Worm (Caenorhabditis elegans): ENCODE measurements around the gene vab-19.

The vab-19 gene

DNA sequence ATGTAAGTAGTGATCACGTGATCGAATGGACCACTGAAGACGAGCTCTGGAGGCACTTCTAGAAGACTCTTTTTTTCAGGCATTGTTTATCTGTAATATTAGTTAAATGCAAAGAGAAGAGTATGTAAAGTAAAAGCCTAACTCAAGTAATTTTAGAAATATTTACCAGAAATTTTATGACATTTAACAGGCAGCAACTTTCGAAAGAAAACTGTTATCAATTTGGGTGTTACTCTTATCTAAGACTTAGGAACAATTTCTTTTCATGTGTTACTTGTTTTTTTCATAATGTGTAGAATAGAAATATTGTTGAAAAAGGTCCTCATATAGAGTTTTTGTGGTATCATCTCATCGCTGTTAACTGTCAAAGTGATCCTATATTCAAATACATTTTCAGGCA, 25.2 kb upstream of the vab-19 start, which contains the start of the genes F42G2.5 and F42G2.7:
Gene F42G2.5 (minus strand): TSS at position 101 of the 400 bp plus-strand sequence.
Gene F42G2.7 (plus strand): TSS at position 270 of the 400 bp plus-strand sequence.
- TF ChIP-seq tab-1 (GFP tag; IDR thresholded peaks at IDR 0.05) = no peak
- no peak for TF ChIP-seq ref-1 (GFP tag; conservative IDR thresholded peaks at IDR 0.05)
- TF ChIP-seq T22C8.4 (GFP tag; IDR thresholded peaks at IDR 0.05) = no peak
- TF ChIP-seq flt-1 (GFP tag; IDR thresholded peaks at IDR 0.05) = no peak
- no peak for TF ChIP-seq klf-2 (GFP tag; conservative IDR thresholded peaks at IDR 0.05)
- TF ChIP-seq cog-1 (tag; optimal IDR thresholded peaks at IDR 0.05) = no peak
- no peak for TF ChIP-seq med-1 (GFP tag; optimal IDR thresholded peaks at IDR 0.05; ENCODE audit: insufficient read depth)
- no peak for TF ChIP-seq ztf-23 (GFP tag; IDR thresholded peaks at IDR 0.05)
- no peak for TF ChIP-seq ztf-29 (GFP tag; IDR thresholded peaks at IDR 0.05)

ce11 chrII:2418836-2419235, 24.2 kb upstream of the vab-19 start, which contains the start of gene fbxc-20:
Gene fbxc-20, plus strand, starts transcription at chrII:2419136.
- no peak for TF ChIP-seq T22C8.4 (GFP tag; IDR thresholded peaks at IDR 0.05)
- TF ChIP-seq cog-1 (tag; optimal IDR thresholded peaks at IDR 0.05) = no peak
- TF ChIP-seq ztf-29 (GFP tag; IDR thresholded peaks at IDR 0.05) = no peak
- TF ChIP-seq ref-1 (GFP tag; conservative IDR thresholded peaks at IDR 0.05) = no peak
- TF ChIP-seq flt-1 (GFP tag; IDR thresholded peaks at IDR 0.05) = no peak
- no peak for TF ChIP-seq tab-1 (GFP tag; IDR thresholded peaks at IDR 0.05)
- no peak for TF ChIP-seq klf-2 (GFP tag; conservative IDR thresholded peaks at IDR 0.05)
- TF ChIP-seq med-1 (GFP tag; optimal IDR thresholded peaks at IDR 0.05; ENCODE audit: insufficient read depth) = no peak
- TF ChIP-seq ztf-23 (GFP tag; IDR thresholded peaks at IDR 0.05) = no peak

DNA sequence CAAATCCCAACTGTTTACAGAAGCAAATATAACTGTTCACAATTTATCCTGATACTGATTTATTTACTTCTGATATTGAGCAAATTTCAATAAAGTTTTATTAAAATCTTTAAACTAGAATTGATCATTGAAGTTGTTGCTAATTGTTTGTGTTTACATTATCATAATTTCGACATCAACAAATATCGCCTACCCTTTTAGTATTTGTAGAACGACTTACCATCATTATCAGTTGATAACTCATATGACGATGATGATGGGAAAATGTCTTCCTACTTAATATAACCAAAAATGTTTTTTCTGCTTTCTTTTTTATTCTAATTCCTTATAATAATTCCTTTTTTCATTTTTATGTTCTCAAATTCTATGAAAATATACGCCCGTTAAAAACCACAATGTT, 22.4 kb upstream of the vab-19 start:
- no peak for TF ChIP-seq T22C8.4 (GFP tag; IDR thresholded peaks at IDR 0.05)
- no peak for TF ChIP-seq ztf-23 (GFP tag; IDR thresholded peaks at IDR 0.05)
- TF ChIP-seq tab-1 (GFP tag; IDR thresholded peaks at IDR 0.05) = no peak
- no peak for TF ChIP-seq klf-2 (GFP tag; conservative IDR thresholded peaks at IDR 0.05)
- no peak for TF ChIP-seq flt-1 (GFP tag; IDR thresholded peaks at IDR 0.05)
- TF ChIP-seq ref-1 (GFP tag; conservative IDR thresholded peaks at IDR 0.05) = no peak
- TF ChIP-seq ztf-29 (GFP tag; IDR thresholded peaks at IDR 0.05) = no peak
- no peak for TF ChIP-seq cog-1 (tag; optimal IDR thresholded peaks at IDR 0.05)
- no peak for TF ChIP-seq med-1 (GFP tag; optimal IDR thresholded peaks at IDR 0.05; ENCODE audit: insufficient read depth)

ce11 chrII:2421185-2421584, 21.9 kb upstream of the vab-19 start:
- no peak for TF ChIP-seq med-1 (GFP tag; optimal IDR thresholded peaks at IDR 0.05; ENCODE audit: insufficient read depth)
- TF ChIP-seq tab-1 (GFP tag; IDR thresholded peaks at IDR 0.05) = no peak
- no peak for TF ChIP-seq T22C8.4 (GFP tag; IDR thresholded peaks at IDR 0.05)
- no peak for TF ChIP-seq cog-1 (tag; optimal IDR thresholded peaks at IDR 0.05)
- no peak for TF ChIP-seq klf-2 (GFP tag; conservative IDR thresholded peaks at IDR 0.05)
- no peak for TF ChIP-seq ztf-23 (GFP tag; IDR thresholded peaks at IDR 0.05)
- TF ChIP-seq flt-1 (GFP tag; IDR thresholded peaks at IDR 0.05) = no peak
- TF ChIP-seq ztf-29 (GFP tag; IDR thresholded peaks at IDR 0.05) = no peak
- TF ChIP-seq ref-1 (GFP tag; conservative IDR thresholded peaks at IDR 0.05) = no peak

ce11 chrII:2421905-2422304, 21.2 kb upstream of the vab-19 start, which contains the start of gene F42G2.2:
Gene F42G2.2, plus strand, starts transcription at chrII:2422205.
- TF ChIP-seq tab-1 (GFP tag; IDR thresholded peaks at IDR 0.05) (no peak), med-1 (GFP tag; optimal IDR thresholded peaks at IDR 0.05; ENCODE audit: insufficient read depth) (no peak), ref-1 (GFP tag; conservative IDR thresholded peaks at IDR 0.05) (no peak), flt-1 (GFP tag; IDR thresholded peaks at IDR 0.05) (no peak), klf-2 (GFP tag; conservative IDR thresholded peaks at IDR 0.05) (no peak), ztf-23 (GFP tag; IDR thresholded peaks at IDR 0.05) (no peak), ztf-29 (GFP tag; IDR thresholded peaks at IDR 0.05) (no peak), cog-1 (tag; optimal IDR thresholded peaks at IDR 0.05) (no peak), T22C8.4 (GFP tag; IDR thresholded peaks at IDR 0.05) (no peak)

DNA sequence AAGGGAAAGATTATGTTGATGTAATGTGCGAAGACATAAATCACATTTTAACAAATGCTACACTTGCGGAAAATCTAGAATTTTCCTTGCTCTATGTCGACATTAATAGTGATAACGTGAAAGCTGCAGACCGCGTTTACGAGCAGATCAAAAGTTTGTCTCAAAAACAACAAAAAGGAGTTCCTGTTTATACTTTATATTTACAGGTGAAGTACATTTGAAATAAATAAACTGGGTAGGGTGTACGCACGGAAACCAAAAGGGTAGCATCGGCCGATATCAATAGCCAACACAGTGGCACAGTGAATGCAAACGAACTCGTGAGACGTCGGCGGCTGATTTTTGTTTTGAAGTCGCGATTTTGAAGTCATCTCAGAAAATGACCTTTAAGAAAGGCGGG, 20.7 kb upstream of the vab-19 start:
- TF ChIP-seq ref-1 (GFP tag; conservative IDR thresholded peaks at IDR 0.05) (no peak), ztf-29 (GFP tag; IDR thresholded peaks at IDR 0.05) (no peak), klf-2 (GFP tag; conservative IDR thresholded peaks at IDR 0.05) (no peak)

DNA sequence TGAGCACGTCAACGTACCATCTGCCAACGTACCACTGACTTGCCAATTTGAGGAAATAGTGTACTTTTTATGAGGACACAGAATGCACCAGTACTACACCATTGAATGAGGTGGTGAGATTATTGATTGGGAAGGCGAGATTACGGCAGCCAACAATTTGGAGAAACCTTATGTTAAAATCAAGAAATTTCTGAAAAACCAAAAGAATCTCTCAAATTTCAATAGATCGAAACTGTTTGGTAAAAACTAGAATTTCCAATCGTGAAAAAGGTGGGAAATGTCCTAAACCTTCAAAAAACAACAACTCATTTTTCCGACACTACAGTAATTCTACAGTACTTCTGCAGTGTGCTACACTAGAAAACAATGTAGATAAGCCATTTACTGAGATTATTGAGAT, 11.1 kb upstream of the vab-19 start, which contains the start of gene ceh-86:
Gene ceh-86 (minus strand): TSS at position 101 of the 400 bp plus-strand sequence.
- TF ChIP-seq ref-1 (GFP tag; conservative IDR thresholded peaks at IDR 0.05) = no peak
- TF ChIP-seq tab-1 (GFP tag; IDR thresholded peaks at IDR 0.05) = no peak
- TF ChIP-seq med-1 (GFP tag; optimal IDR thresholded peaks at IDR 0.05; ENCODE audit: insufficient read depth) = no peak
- TF ChIP-seq cog-1 (tag; optimal IDR thresholded peaks at IDR 0.05) = no peak

ce11 chrII:2435566-2435965, 7.5 kb upstream of the vab-19 start:
- TF ChIP-seq ztf-23 (GFP tag; IDR thresholded peaks at IDR 0.05) (no peak), klf-2 (GFP tag; conservative IDR thresholded peaks at IDR 0.05) (no peak), T22C8.4 (GFP tag; IDR thresholded peaks at IDR 0.05) (no peak), ztf-29 (GFP tag; IDR thresholded peaks at IDR 0.05) (no peak), ref-1 (GFP tag; conservative IDR thresholded peaks at IDR 0.05) (no peak), cog-1 (tag; optimal IDR thresholded peaks at IDR 0.05) (no peak), flt-1 (GFP tag; IDR thresholded peaks at IDR 0.05) (no peak), med-1 (GFP tag; optimal IDR thresholded peaks at IDR 0.05; ENCODE audit: insufficient read depth) (no peak), tab-1 (GFP tag; IDR thresholded peaks at IDR 0.05) (no peak)

DNA sequence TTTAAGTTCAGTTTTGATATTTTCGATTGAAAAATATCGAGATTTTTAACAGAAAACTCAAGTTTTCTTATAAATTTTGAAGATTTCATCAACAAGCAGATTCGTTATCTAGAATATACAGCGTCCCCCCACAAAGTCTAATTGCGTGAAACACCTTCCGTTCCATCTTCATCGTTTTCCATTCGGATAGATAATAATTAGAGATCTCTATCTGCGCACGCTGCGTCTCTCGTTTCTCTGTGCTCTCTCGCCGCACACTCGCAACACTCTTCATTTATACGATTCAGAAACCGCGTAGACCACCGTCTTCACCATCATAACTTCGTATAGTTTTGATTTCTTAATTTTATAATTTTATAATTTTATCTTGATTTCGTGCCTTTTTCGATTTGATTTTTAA, 6.3 kb upstream of the vab-19 start:
- TF ChIP-seq med-1 (GFP tag; optimal IDR thresholded peaks at IDR 0.05; ENCODE audit: insufficient read depth) = no peak
- no peak for TF ChIP-seq tab-1 (GFP tag; IDR thresholded peaks at IDR 0.05)
- TF ChIP-seq klf-2 (GFP tag; conservative IDR thresholded peaks at IDR 0.05) = no peak
- no peak for TF ChIP-seq flt-1 (GFP tag; IDR thresholded peaks at IDR 0.05)

DNA sequence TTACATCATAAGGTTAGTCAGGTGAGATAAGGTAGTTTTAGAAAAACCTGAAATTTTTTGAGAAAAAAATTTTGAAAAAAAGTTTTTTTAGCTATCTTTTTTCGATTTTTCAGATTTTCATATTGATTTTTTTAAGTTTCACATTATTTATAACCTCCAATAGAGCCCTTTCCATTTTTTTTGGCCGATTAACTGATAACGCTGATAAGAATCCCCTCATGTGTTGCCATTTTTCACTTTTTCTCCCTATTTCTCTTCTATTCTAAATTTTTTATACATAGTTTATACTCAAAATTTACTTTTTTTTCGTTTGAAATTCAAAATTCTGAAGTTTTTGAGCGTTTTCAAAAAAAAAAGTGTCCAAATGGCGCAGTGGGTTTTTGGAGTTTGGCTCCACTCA, 4.9 kb upstream of the vab-19 start:
- TF ChIP-seq ztf-23 (GFP tag; IDR thresholded peaks at IDR 0.05) (no peak), ztf-29 (GFP tag; IDR thresholded peaks at IDR 0.05) (no peak), flt-1 (GFP tag; IDR thresholded peaks at IDR 0.05) (no peak), cog-1 (tag; optimal IDR thresholded peaks at IDR 0.05) (no peak), T22C8.4 (GFP tag; IDR thresholded peaks at IDR 0.05) (no peak), tab-1 (GFP tag; IDR thresholded peaks at IDR 0.05) (no peak), ref-1 (GFP tag; conservative IDR thresholded peaks at IDR 0.05) (no peak), med-1 (GFP tag; optimal IDR thresholded peaks at IDR 0.05; ENCODE audit: insufficient read depth) (no peak), klf-2 (GFP tag; conservative IDR thresholded peaks at IDR 0.05) (no peak)
